Fruit fly (Drosophila melanogaster) whole organism, embryonic: ENCODE data around the gene CG11670.

Experiments used
- Atf-2 ChIP-seq: fragments of 200-800 bp; sonication (Bioruptor generic); optimal IDR thresholded peaks from 2 replicates; lab custom pipeline; 2016; ENCODE audit warnings: missing biosample characterization, missing genetic modification characterization
- Blimp-1 ChIP-seq: fragments of 200-800 bp; sonication (Bioruptor generic); optimal IDR thresholded peaks from 3 replicates; lab custom pipeline; 2018; ENCODE audit warnings: missing biosample characterization, missing genetic modification characterization, mild to moderate bottlenecking, moderate library complexity, missing genetic modification reagents
- CG10565 ChIP-seq: fragments of 200-800 bp; sonication (Bioruptor generic); optimal IDR thresholded peaks from 3 replicates; lab custom pipeline; 2016; ENCODE audit warnings: missing biosample characterization, mild to moderate bottlenecking, missing genetic modification characterization
- CG16813 ChIP-seq: fragments of 200-800 bp; sonication (Bioruptor generic); IDR thresholded peaks from 3 replicates; pipeline ENCODE4 v1.3.6; 2022; ENCODE audit warnings: missing biosample characterization, missing genetic modification characterization; ENCODE audit not compliant: partially characterized antibody
- CG17385 ChIP-seq: fragments of 200-800 bp; sonication (Bioruptor generic); optimal IDR thresholded peaks from 3 replicates; lab custom pipeline; 2018; ENCODE audit warnings: missing biosample characterization, mild to moderate bottlenecking, missing genetic modification characterization
- CG17612 ChIP-seq: fragments of 200-800 bp; sonication (Bioruptor generic); IDR thresholded peaks from 2 replicates; pipeline ENCODE4 v1.3.6; 2022; ENCODE audit warnings: missing biosample characterization, missing genetic modification characterization
- CG17829 ChIP-seq: fragments of 200-800 bp; optimal IDR thresholded peaks from 2 replicates; lab custom pipeline; 2019; ENCODE audit warnings: missing biosample characterization, mild to moderate bottlenecking, missing genetic modification characterization, moderate library complexity
- CG2202 ChIP-seq: fragments of 200-800 bp; sonication (Bioruptor generic); optimal IDR thresholded peaks from 2 replicates; lab custom pipeline; 2018; ENCODE audit warnings: missing biosample characterization, mild to moderate bottlenecking, missing genetic modification characterization
- CG32532 ChIP-seq: fragments of 200-800 bp; sonication (Bioruptor generic); IDR thresholded peaks from 2 replicates; pipeline ENCODE4 v1.3.6; 2022; ENCODE audit warnings: missing biosample characterization, missing genetic modification characterization
- CG3281 ChIP-seq: fragments of 200-800 bp; sonication (Bioruptor generic); optimal IDR thresholded peaks from 3 replicates; lab custom pipeline; 2017; ENCODE audit warnings: missing biosample characterization, mild to moderate bottlenecking, missing genetic modification characterization
- CG33213 ChIP-seq: fragments of 200-800 bp; sonication (Bioruptor generic); optimal IDR thresholded peaks from 3 replicates; lab custom pipeline; 2016; ENCODE audit warnings: missing biosample characterization, missing genetic modification characterization
- CG34376 ChIP-seq: fragments of 200-800 bp; sonication (Bioruptor generic); optimal IDR thresholded peaks from 2 replicates; lab custom pipeline; 2018; ENCODE audit warnings: missing biosample characterization, mild to moderate bottlenecking, missing genetic modification characterization
- CG4707 ChIP-seq: fragments of 200-800 bp; sonication (Bioruptor generic); optimal IDR thresholded peaks from 2 replicates; lab custom pipeline; 2018; ENCODE audit warnings: missing biosample characterization, mild to moderate bottlenecking, missing genetic modification characterization, moderate library complexity
- CG5245 ChIP-seq: fragments of 200-800 bp; sonication (Bioruptor generic); optimal IDR thresholded peaks from 3 replicates; lab custom pipeline; 2016; ENCODE audit warnings: missing biosample characterization, missing genetic modification characterization
- CG8478 ChIP-seq: fragments of >200 bp; optimal IDR thresholded peaks from 2 replicates; lab custom pipeline; 2018
- CHES-1-like ChIP-seq: fragments of 200-800 bp; sonication (Bioruptor generic); optimal IDR thresholded peaks from 2 replicates; lab custom pipeline; 2016; ENCODE audit warnings: missing biosample characterization, missing genetic modification characterization
- CkIIα-i1 ChIP-seq: fragments of 200-800 bp; sonication (Bioruptor generic); IDR thresholded peaks from 2 replicates; pipeline ENCODE4 v1.3.6; 2022; ENCODE audit warnings: missing biosample characterization, missing genetic modification characterization
- CrebB ChIP-seq: fragments of 200-800 bp; sonication (Bioruptor generic); optimal IDR thresholded peaks from 3 replicates; lab custom pipeline; 2018; ENCODE audit warnings: missing biosample characterization, mild to moderate bottlenecking, missing genetic modification characterization
- Dip2 ChIP-seq: fragments of 200-800 bp; sonication (Bioruptor generic); IDR thresholded peaks from 2 replicates; pipeline ENCODE4 v1.3.6; 2022; ENCODE audit warnings: missing biosample characterization, missing genetic modification characterization
- Dip3 ChIP-seq: fragments of 200-800 bp; sonication (Bioruptor generic); optimal IDR thresholded peaks from 3 replicates; lab custom pipeline; 2016; ENCODE audit warnings: missing biosample characterization, missing genetic modification characterization
- Doc2 ChIP-seq: fragments of 200-800 bp; sonication (Bioruptor generic); IDR thresholded peaks from 2 replicates; pipeline ENCODE4 v1.3.6; 2022; ENCODE audit warnings: missing biosample characterization, missing genetic modification characterization
- Dref ChIP-seq: fragments of 200-800 bp; sonication (Bioruptor generic); IDR thresholded peaks from 2 replicates; pipeline ENCODE4 v1.3.6; 2022; ENCODE audit warnings: missing biosample characterization, missing genetic modification characterization
- ERR ChIP-seq: fragments of 200-800 bp; sonication (Bioruptor generic); optimal IDR thresholded peaks from 2 replicates; lab custom pipeline; 2016; ENCODE audit warnings: missing biosample characterization, missing genetic modification characterization
- Hey ChIP-seq: fragments of 200-800 bp; sonication (Bioruptor generic); optimal IDR thresholded peaks from 3 replicates; lab custom pipeline; 2018; ENCODE audit warnings: missing biosample characterization, mild to moderate bottlenecking, missing genetic modification characterization
- Hr78 ChIP-seq, 2 experiments: fragments of 200-800 bp in 1 of 2; fragments of >200 bp in 1 of 2; sonication (Bioruptor generic) in 1 of 2; optimal IDR thresholded peaks; 2 replicates each; lab custom pipeline; 2017 to 2019; ENCODE audit warnings: missing biosample characterization in 2 of 2, missing genetic modification characterization in 2 of 2, mild to moderate bottlenecking in 1 of 2, moderate library complexity in 1 of 2
- MBD-R2 ChIP-seq: fragments of 200-800 bp; sonication (Bioruptor generic); IDR thresholded peaks from 2 replicates; pipeline ENCODE4 v1.3.6; 2022; ENCODE audit warnings: missing biosample characterization, missing genetic modification characterization
- Mrtf ChIP-seq: fragments of 200-800 bp; sonication (Bioruptor generic); IDR thresholded peaks from 3 replicates; pipeline ENCODE4 v1.3.6; 2022; ENCODE audit warnings: missing biosample characterization, missing genetic modification characterization
- Myb ChIP-seq: fragments of 200-800 bp; sonication (Bioruptor generic); optimal IDR thresholded peaks from 2 replicates; lab custom pipeline; 2016; ENCODE audit warnings: missing biosample characterization, missing genetic modification characterization
- NC2α ChIP-seq: fragments of 200-800 bp; sonication (Bioruptor generic); optimal IDR thresholded peaks from 2 replicates; lab custom pipeline; 2016; ENCODE audit warnings: missing biosample characterization, missing genetic modification characterization
- NK7.1 ChIP-seq: fragments of 200-800 bp; sonication (Bioruptor generic); optimal IDR thresholded peaks from 3 replicates; lab custom pipeline; 2016; ENCODE audit warnings: missing biosample characterization, missing genetic modification characterization
- Neu2 ChIP-seq: fragments of 200-800 bp; sonication (Bioruptor generic); optimal IDR thresholded peaks from 3 replicates; lab custom pipeline; 2016; ENCODE audit warnings: missing biosample characterization, missing genetic modification characterization, borderline replicate concordance
- Nf-YB ChIP-seq: fragments of 200-800 bp; sonication (Bioruptor generic); optimal IDR thresholded peaks from 3 replicates; lab custom pipeline; 2019; ENCODE audit warnings: missing biosample characterization, mild to moderate bottlenecking, missing genetic modification characterization, moderate library complexity
- Pdp1 ChIP-seq, 2 experiments: fragments of 200-800 bp; sonication (Bioruptor generic); optimal IDR thresholded peaks; 3 replicates each; lab custom pipeline; 2016; ENCODE audit warnings: missing biosample characterization in 2 of 2, missing genetic modification characterization in 2 of 2, mild to moderate bottlenecking in 1 of 2, moderate library complexity in 1 of 2
- Tbp ChIP-seq: fragments of >200 bp; optimal IDR thresholded peaks from 2 replicates; lab custom pipeline; 2018; ENCODE audit warnings: missing biosample characterization, missing genetic modification characterization
- Trl ChIP-seq, 3 experiments: fragments of >200 bp in 2 of 3; fragments of 200-800 bp in 1 of 3; sonication (Bioruptor generic) in 1 of 3; optimal IDR thresholded peaks; 2 replicates in 1 of 3; 3 replicates in 2 of 3; lab custom pipeline; 2016 to 2017; ENCODE audit warnings: missing biosample characterization in 1 of 3, missing genetic modification characterization in 1 of 3
- ac ChIP-seq: fragments of 200-800 bp; sonication (Bioruptor generic); optimal IDR thresholded peaks from 3 replicates; lab custom pipeline; 2017; ENCODE audit warnings: missing biosample characterization, mild to moderate bottlenecking, missing genetic modification characterization
- ato ChIP-seq: fragments of 200-800 bp; sonication (Bioruptor generic); IDR thresholded peaks from 2 replicates; pipeline ENCODE4 v1.3.6; 2022; ENCODE audit warnings: missing biosample characterization, missing genetic modification characterization; ENCODE audit not compliant: partially characterized antibody
- bigmax ChIP-seq: fragments of 200-800 bp; sonication (Bioruptor generic); optimal IDR thresholded peaks from 2 replicates; lab custom pipeline; 2018; ENCODE audit warnings: missing biosample characterization, mild to moderate bottlenecking, missing genetic modification characterization
- cad ChIP-seq: fragments of >200 bp; optimal IDR thresholded peaks from 2 replicates; lab custom pipeline; 2017; ENCODE audit warnings: missing biosample characterization, missing genetic modification characterization
- en ChIP-seq: fragments of 200-800 bp; sonication (Bioruptor generic); optimal IDR thresholded peaks from 2 replicates; lab custom pipeline; 2016; ENCODE audit warnings: missing biosample characterization, missing genetic modification characterization
- gcm ChIP-seq: fragments of 200-800 bp; sonication (Bioruptor generic); optimal IDR thresholded peaks from 2 replicates; lab custom pipeline; 2019; ENCODE audit warnings: missing biosample characterization, mild to moderate bottlenecking, missing genetic modification characterization, moderate library complexity
- gfzf ChIP-seq: fragments of 200-800 bp; sonication (Bioruptor generic); optimal IDR thresholded peaks from 2 replicates; lab custom pipeline; 2016; ENCODE audit warnings: missing biosample characterization, mild to moderate bottlenecking, missing genetic modification characterization, moderate library complexity
- grau ChIP-seq: fragments of 200-800 bp; optimal IDR thresholded peaks from 3 replicates; lab custom pipeline; 2019; ENCODE audit warnings: missing biosample characterization, mild to moderate bottlenecking, missing genetic modification characterization, moderate library complexity
- lab ChIP-seq: fragments of 200-800 bp; sonication (Bioruptor generic); optimal IDR thresholded peaks from 3 replicates; lab custom pipeline; 2017; ENCODE audit warnings: missing biosample characterization, missing genetic modification characterization, mild to moderate bottlenecking, moderate library complexity, missing genetic modification reagents
- nerfin-1 ChIP-seq: fragments of 200-800 bp; sonication (Bioruptor generic); optimal IDR thresholded peaks from 3 replicates; lab custom pipeline; 2019; ENCODE audit warnings: missing biosample characterization, mild to moderate bottlenecking, missing genetic modification characterization, moderate library complexity
- pzg ChIP-seq: fragments of 200-800 bp; sonication (Bioruptor generic); optimal IDR thresholded peaks from 3 replicates; lab custom pipeline; 2018; ENCODE audit warnings: missing biosample characterization, mild to moderate bottlenecking, missing genetic modification characterization, moderate library complexity
- sob ChIP-seq: fragments of 200-800 bp; sonication (Bioruptor generic); IDR thresholded peaks from 2 replicates; pipeline ENCODE4 v1.3.6; 2022; ENCODE audit warnings: missing biosample characterization, missing genetic modification characterization
- tgo ChIP-seq: fragments of 200-800 bp; sonication (Bioruptor generic); IDR thresholded peaks from 3 replicates; pipeline ENCODE4 v1.3.6; 2022; ENCODE audit warnings: missing biosample characterization, missing genetic modification characterization
- tna ChIP-seq: fragments of 200-800 bp; sonication (Bioruptor generic); IDR thresholded peaks from 2 replicates; pipeline ENCODE4 v1.3.6; 2022; ENCODE audit warnings: missing biosample characterization, missing genetic modification characterization; ENCODE audit not compliant: partially characterized antibody
- wek ChIP-seq: fragments of 200-800 bp; sonication (Bioruptor generic); optimal IDR thresholded peaks from 3 replicates; lab custom pipeline; 2018; ENCODE audit warnings: missing biosample characterization, mild to moderate bottlenecking, missing genetic modification characterization, moderate library complexity

The CG11670 gene

dm6 chr3R:13012351-13012750 is 29.5 kb upstream of the CG11670 start (continued):
- TF ChIP-seq Nf-YB (GFP tag; lab: Kevin White, UChicago) (peak; percentile 23), CG34376 (no peak), pzg (GFP tag; lab: Kevin White, UChicago) (peak; percentile 18), CG17829 (tag; lab: Kevin White, UChicago) (peak; percentile 45), Dip2 (no peak), CG8478 (lab: Kevin White, UChicago) (peak; percentile 89), Blimp-1 (GFP tag; lab: Kevin White, UChicago) (peak; percentile 1), bigmax (GFP tag; lab: Kevin White, UChicago) (peak; percentile 13), lab (peak; percentile 77), CG5245 (GFP tag; lab: Kevin White, UChicago) (peak; percentile 29), CG17612 (GFP tag; lab: Robert Waterston, UW) (no peak), Hr78 (GFP tag; optimal IDR thresholded peaks at IDR 0.05; lab: Kevin White, UChicago) (peak in 1 of 2 experiments; percentile 11), gfzf (GFP tag; lab: Kevin White, UChicago) (no peak), CG17385 (GFP tag; lab: Kevin White, UChicago) (peak; percentile 41), CrebB (peak; percentile 66), CG33213 (peak; percentile 37), Doc2 (GFP tag; lab: Robert Waterston, UW) (no peak), cad (no peak), gcm (GFP tag; lab: Kevin White, UChicago) (peak; percentile 54), sob (GFP tag; lab: Robert Waterston, UW) (peak; percentile 71), CG4707 (GFP tag; lab: Kevin White, UChicago) (peak; percentile 43), ato (GFP tag; lab: Robert Waterston, UW) (no peak), MBD-R2 (GFP tag; lab: Robert Waterston, UW) (peak; percentile 35; the same call in 1 of the 2 replicates), CG32532 (GFP tag; lab: Robert Waterston, UW) (peak; percentile 68; the same call in 1 of the 2 replicates), grau (tag; lab: Kevin White, UChicago) (peak; percentile 52), NC2α (no peak), NK7.1 (GFP tag; lab: Kevin White, UChicago) (peak; percentile 59), wek (GFP tag; lab: Kevin White, UChicago) (peak; percentile 27), CHES-1-like (GFP tag; lab: Kevin White, UChicago) (peak; percentile 66), tna (no peak), Hey (tag; lab: Kevin White, UChicago) (peak; percentile 12), Mrtf (GFP tag; lab: Robert Waterston, UW) (0 out of 3 replicates have a peak, but pooled peaks have one; percentile 23), CG3281 (GFP tag; lab: Kevin White, UChicago) (peak; percentile 30), nerfin-1 (tag; lab: Kevin White, UChicago) (peak; percentile 39), Dref (GFP tag; lab: Robert Waterston, UW) (no peak), Atf-2 (GFP tag; lab: Kevin White, UChicago) (peak; percentile 21), Pdp1 (GFP tag; optimal IDR thresholded peaks at IDR 0.05; lab: Kevin White, UChicago) (peak; percentile 51 to 79), CG10565 (GFP tag; lab: Kevin White, UChicago) (no peak), Tbp (GFP tag; lab: Kevin White, UChicago) (no peak), ac (no peak), tgo (GFP tag; lab: Robert Waterston, UW) (peak; percentile 55; the same call in 2 of the 3 replicates), ERR (GFP tag; lab: Kevin White, UChicago) (peak; percentile 58), Trl (optimal IDR thresholded peaks at IDR 0.05; lab: Kevin White, UChicago) (peak; percentile 51 to 75), Trl (GFP tag; optimal IDR thresholded peaks at IDR 0.05; lab: Kevin White, UChicago) (peak; percentile 16), en (GFP tag; lab: Kevin White, UChicago) (no peak), Myb (GFP tag; lab: Kevin White, UChicago) (peak; percentile 51), Neu2 (no peak), Dip3 (GFP tag; lab: Kevin White, UChicago) (peak; percentile 69), CkIIα-i1 (GFP tag; lab: Robert Waterston, UW) (no peak), CG2202 (tag; lab: Kevin White, UChicago) (peak; percentile 28), CG16813 (GFP tag; lab: Robert Waterston, UW) (no peak)
